Worm (Caenorhabditis elegans) whole organism, mixed stage, embryonic: ENCODE measurements around the gene F35D11.4.

Experiments used
- bed-3 ChIP-seq: fragments of 200-800 bp; sonication (Bioruptor generic); optimal IDR thresholded peaks from 3 replicates; lab custom pipeline; 2018; ENCODE audit warnings: mild to moderate bottlenecking, missing genetic modification characterization, moderate library complexity, missing compliant biosample characterization
- mab-5 ChIP-seq: fragments of 150-350 bp; optimal IDR thresholded peaks from 2 replicates; lab custom pipeline; 2014; ENCODE audit warnings: missing biosample characterization, missing genetic modification characterization
- mep-1 ChIP-seq: fragments of 150-350 bp; optimal IDR thresholded peaks from 2 replicates; lab custom pipeline; 2017; ENCODE audit warnings: missing biosample characterization, missing genetic modification reagents, missing genetic modification characterization, inconsistent platforms
- nhr-76 ChIP-seq: sonication (generic microtip); optimal IDR thresholded peaks from 2 replicates; lab custom pipeline; 2017; ENCODE audit warnings: missing biosample characterization, missing genetic modification characterization
- unc-62 ChIP-seq: fragments of 150-350 bp; optimal IDR thresholded peaks from 2 replicates; lab custom pipeline; 2014; ENCODE audit warnings: missing biosample characterization, missing genetic modification reagents, missing genetic modification characterization
- ztf-11 ChIP-seq: fragments of 150-350 bp; optimal IDR thresholded peaks from 2 replicates; lab custom pipeline; 2014; ENCODE audit warnings: missing biosample characterization, missing genetic modification characterization

DNA sequence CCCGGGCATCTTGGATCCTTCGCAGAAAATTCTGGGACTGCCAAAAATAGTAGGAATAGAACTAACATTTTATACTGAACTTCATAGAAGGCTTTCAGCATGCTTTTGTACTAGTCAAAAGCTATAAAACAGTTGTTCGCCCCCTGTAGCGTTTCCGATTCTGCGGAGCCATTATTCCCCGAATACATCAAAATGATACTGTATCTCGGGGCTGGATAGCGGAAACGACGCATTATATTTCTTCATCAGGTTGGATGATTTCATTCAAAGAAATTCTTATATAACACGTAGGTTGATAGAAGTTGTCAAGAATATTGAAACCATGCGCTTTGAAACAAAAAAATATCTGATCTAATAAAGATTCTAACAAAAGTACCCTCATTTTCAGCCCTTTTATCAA lies 14.8 kb downstream of the F35D11.4 start, which contains the start of gene clec-137:
- no peak for TF ChIP-seq bed-3 (GFP tag; lab: Kevin White, UChicago)
- TF ChIP-seq ztf-11 (tag; lab: Kevin White, UChicago): no peak
- TF ChIP-seq mab-5 (tag; lab: Kevin White, UChicago): no peak
- TF ChIP-seq mep-1 (tag; lab: Kevin White, UChicago): no peak
- TF ChIP-seq unc-62: no peak
- no peak for TF ChIP-seq nhr-76
